Worm (Caenorhabditis elegans) whole organism, mixed stage, embryonic: Measurements from ENCODE around the gene hlh-31.

ENCODE experiments used
- M03D4.4 ChIP-seq: sonication (generic microtip); optimal IDR thresholded peaks from 2 replicates; lab custom pipeline; 2017; ENCODE audit warnings: mild to moderate bottlenecking, missing genetic modification characterization, missing compliant biosample characterization
- bed-3 ChIP-seq: fragments of 200-800 bp; sonication (Bioruptor generic); optimal IDR thresholded peaks from 3 replicates; lab custom pipeline; 2018; ENCODE audit warnings: mild to moderate bottlenecking, missing genetic modification characterization, moderate library complexity, missing compliant biosample characterization
- blmp-1 ChIP-seq: fragments of 150-350 bp; optimal IDR thresholded peaks from 2 replicates; lab custom pipeline; 2014; ENCODE audit warnings: missing biosample characterization, missing genetic modification characterization
- ceh-39 ChIP-seq: fragments of 150-350 bp; optimal IDR thresholded peaks from 2 replicates; lab custom pipeline; 2014; ENCODE audit warnings: missing biosample characterization, missing genetic modification characterization
- ceh-43 ChIP-seq: fragments of 200-800 bp; sonication (Bioruptor generic); optimal IDR thresholded peaks from 2 replicates; lab custom pipeline; 2018; ENCODE audit warnings: mild to moderate bottlenecking, missing genetic modification characterization, moderate library complexity, missing compliant biosample characterization
- ceh-83 ChIP-seq: fragments of 200-800 bp; sonication (Bioruptor generic); optimal IDR thresholded peaks from 2 replicates; lab custom pipeline; 2018; ENCODE audit warnings: mild to moderate bottlenecking, missing genetic modification characterization, missing compliant biosample characterization
- cnd-1 ChIP-seq: fragments of 200-800 bp; sonication (Bioruptor generic); optimal IDR thresholded peaks from 2 replicates; lab custom pipeline; 2018; ENCODE audit warnings: mild to moderate bottlenecking, missing genetic modification characterization, missing compliant biosample characterization
- elt-1 ChIP-seq: sonication (generic microtip); optimal IDR thresholded peaks from 2 replicates; lab custom pipeline; 2017; ENCODE audit warnings: missing genetic modification characterization, mild to moderate bottlenecking, missing compliant biosample characterization, antibody characterized with exemption, moderate library complexity, borderline replicate concordance; ENCODE audit not compliant: insufficient read depth
- elt-3 ChIP-seq: fragments of 150-350 bp; optimal IDR thresholded peaks from 2 replicates; lab custom pipeline; 2014; ENCODE audit warnings: missing biosample characterization, missing genetic modification characterization
- flh-1 ChIP-seq: fragments of 200-800 bp; sonication (Bioruptor generic); optimal IDR thresholded peaks from 2 replicates; lab custom pipeline; 2018; ENCODE audit warnings: mild to moderate bottlenecking, missing genetic modification characterization, moderate library complexity, missing compliant biosample characterization
- ham-2 ChIP-seq: fragments of 200-800 bp; sonication (Bioruptor generic); optimal IDR thresholded peaks from 2 replicates; lab custom pipeline; 2018; ENCODE audit warnings: mild to moderate bottlenecking, missing genetic modification characterization, missing compliant biosample characterization
- hlh-1 ChIP-seq: fragments of 150-350 bp; optimal IDR thresholded peaks from 2 replicates; lab custom pipeline; 2014; ENCODE audit warnings: missing biosample characterization, missing genetic modification reagents, missing genetic modification characterization
- lin-32 ChIP-seq: fragments of 200-800 bp; sonication (Bioruptor generic); optimal IDR thresholded peaks from 2 replicates; lab custom pipeline; 2018; ENCODE audit warnings: mild to moderate bottlenecking, missing genetic modification characterization, missing compliant biosample characterization
- mab-5 ChIP-seq: fragments of 150-350 bp; optimal IDR thresholded peaks from 2 replicates; lab custom pipeline; 2014; ENCODE audit warnings: missing biosample characterization, missing genetic modification characterization
- mep-1 ChIP-seq: fragments of 150-350 bp; optimal IDR thresholded peaks from 2 replicates; lab custom pipeline; 2017; ENCODE audit warnings: missing biosample characterization, missing genetic modification reagents, missing genetic modification characterization, inconsistent platforms
- mls-2 ChIP-seq: sonication (generic microtip); optimal IDR thresholded peaks from 2 replicates; lab custom pipeline; 2016; ENCODE audit warnings: mild to moderate bottlenecking, missing genetic modification characterization, moderate library complexity, missing compliant biosample characterization
- nhr-12 ChIP-seq: fragments of 150-350 bp; optimal IDR thresholded peaks from 2 replicates; lab custom pipeline; 2014; ENCODE audit warnings: missing biosample characterization, missing genetic modification characterization
- nhr-2 ChIP-seq: fragments of 150-350 bp; optimal IDR thresholded peaks from 2 replicates; lab custom pipeline; 2014; ENCODE audit warnings: missing biosample characterization, missing genetic modification characterization
- nhr-237 ChIP-seq: fragments of 150-350 bp; optimal IDR thresholded peaks from 2 replicates; lab custom pipeline; 2014; ENCODE audit warnings: missing biosample characterization, missing genetic modification characterization
- nhr-28 ChIP-seq: fragments of 150-350 bp; optimal IDR thresholded peaks from 2 replicates; lab custom pipeline; 2014; ENCODE audit warnings: missing biosample characterization, missing genetic modification characterization
- nhr-76 ChIP-seq: sonication (generic microtip); optimal IDR thresholded peaks from 2 replicates; lab custom pipeline; 2017; ENCODE audit warnings: missing biosample characterization, missing genetic modification characterization
- pha-4 ChIP-seq: fragments of 150-350 bp; optimal IDR thresholded peaks from 2 replicates; lab custom pipeline; 2018; ENCODE audit warnings: missing biosample characterization, missing genetic modification reagents, missing genetic modification characterization
- sem-2 ChIP-seq: fragments of 200-800 bp; sonication (Bioruptor generic); optimal IDR thresholded peaks from 2 replicates; lab custom pipeline; 2018; ENCODE audit warnings: mild to moderate bottlenecking, missing genetic modification characterization, missing compliant biosample characterization
- snpc-4 ChIP-seq: fragments of 150-350 bp; optimal IDR thresholded peaks from 2 replicates; lab custom pipeline; 2014; ENCODE audit warnings: missing biosample characterization, missing genetic modification characterization
- sptf-1 ChIP-seq: sonication (generic microtip); optimal IDR thresholded peaks from 2 replicates; lab custom pipeline; 2017; ENCODE audit warnings: mild to moderate bottlenecking, missing genetic modification characterization, moderate library complexity, missing compliant biosample characterization
- tbx-8 ChIP-seq: fragments of 200-800 bp; sonication (Bioruptor generic); optimal IDR thresholded peaks from 2 replicates; lab custom pipeline; 2018; ENCODE audit warnings: mild to moderate bottlenecking, missing genetic modification characterization, moderate library complexity, missing compliant biosample characterization
- unc-120 ChIP-seq: sonication (generic microtip); optimal IDR thresholded peaks from 2 replicates; lab custom pipeline; 2017; ENCODE audit warnings: missing genetic modification characterization, missing compliant biosample characterization; ENCODE audit not compliant: poor library complexity, severe bottlenecking
- unc-39 ChIP-seq: fragments of 150-350 bp; optimal IDR thresholded peaks from 2 replicates; lab custom pipeline; 2014; ENCODE audit warnings: missing biosample characterization, missing genetic modification characterization
- unc-62 ChIP-seq: fragments of 150-350 bp; optimal IDR thresholded peaks from 2 replicates; lab custom pipeline; 2014; ENCODE audit warnings: missing biosample characterization, missing genetic modification reagents, missing genetic modification characterization
- zip-8 ChIP-seq: fragments of 150-350 bp; optimal IDR thresholded peaks from 2 replicates; lab custom pipeline; 2014; ENCODE audit warnings: missing biosample characterization, missing genetic modification characterization
- ztf-11 ChIP-seq: fragments of 150-350 bp; optimal IDR thresholded peaks from 2 replicates; lab custom pipeline; 2014; ENCODE audit warnings: missing biosample characterization, missing genetic modification characterization

The hlh-31 gene

ce11 chrIV:16270955-16271354 is 13.5 kb downstream of the hlh-31 start, which contains the start of gene F38C2.4:
Gene F38C2.4 (plus strand): TSS chrIV:16271255.
- no peak for TF ChIP-seq ceh-83 (GFP tag; lab: Kevin White, UChicago)
- TF ChIP-seq ham-2: no peak
- no peak for TF ChIP-seq bed-3 (GFP tag; lab: Kevin White, UChicago)
- TF ChIP-seq blmp-1: no peak
- TF ChIP-seq tbx-8 (GFP tag; lab: Kevin White, UChicago): no peak
- TF ChIP-seq lin-32 (GFP tag; lab: Kevin White, UChicago): no peak
- no peak for TF ChIP-seq nhr-12 (tag; lab: Kevin White, UChicago)
- no peak for TF ChIP-seq sem-2
- TF ChIP-seq mep-1 (tag; lab: Kevin White, UChicago): no peak
- no peak for TF ChIP-seq ztf-11 (tag; lab: Kevin White, UChicago)
- TF ChIP-seq hlh-1 (tag; lab: Kevin White, UChicago): no peak
- no peak for TF ChIP-seq mls-2 (tag; lab: Kevin White, UChicago)
- TF ChIP-seq mab-5 (tag; lab: Kevin White, UChicago): no peak

ce11 chrIV:16277291-16277690 is 19.9 kb downstream of the hlh-31 start, which contains the start of gene F38C2.7:
Gene F38C2.7 (minus strand): TSS chrIV:16277391.
- TF ChIP-seq ceh-83 (GFP tag; lab: Kevin White, UChicago) (no peak), unc-120 (tag; lab: Kevin White, UChicago) (no peak), unc-39 (no peak), pha-4 (tag; lab: Kevin White, UChicago) (no peak), blmp-1 (no peak), lin-32 (GFP tag; lab: Kevin White, UChicago) (no peak), unc-62 (no peak), sptf-1 (tag; lab: Kevin White, UChicago) (no peak), zip-8 (tag; lab: Kevin White, UChicago) (no peak), snpc-4 (tag; lab: Kevin White, UChicago) (no peak), mab-5 (tag; lab: Kevin White, UChicago) (no peak), ceh-39 (tag; lab: Kevin White, UChicago) (no peak), cnd-1 (tag; lab: Kevin White, UChicago) (no peak), hlh-1 (tag; lab: Kevin White, UChicago) (no peak), nhr-2 (no peak)

DNA sequence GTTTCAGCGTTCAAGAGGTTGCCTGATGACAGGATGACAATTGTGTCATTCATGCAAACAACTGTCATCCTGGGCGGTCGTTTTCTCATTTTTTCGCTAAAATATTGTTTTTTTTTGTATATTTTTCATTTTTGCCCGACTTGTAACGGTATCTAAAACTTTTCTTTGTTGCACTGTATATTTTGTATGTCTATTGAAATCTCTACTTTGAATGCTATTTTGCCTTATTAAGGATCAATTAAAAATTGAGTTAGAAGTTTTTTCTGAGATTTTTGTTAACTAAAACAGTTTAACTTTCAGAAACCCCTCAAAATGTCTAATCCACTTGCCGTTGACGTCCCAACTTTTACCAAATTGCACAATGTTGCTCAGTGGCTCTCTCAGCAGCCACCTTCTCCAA is 20.5 kb downstream of the hlh-31 start, which contains the start of gene ccch-2:
ccch-2 (plus strand) TSS at position 301 of the 400 bp plus-strand sequence.
- TF ChIP-seq flh-1 (no peak), lin-32 (GFP tag; lab: Kevin White, UChicago) (no peak), nhr-76 (tag; lab: Kevin White, UChicago) (no peak), bed-3 (GFP tag; lab: Kevin White, UChicago) (no peak), ceh-83 (GFP tag; lab: Kevin White, UChicago) (no peak), mep-1 (tag; lab: Kevin White, UChicago) (no peak), elt-3 (tag; lab: Kevin White, UChicago) (no peak)

DNA sequence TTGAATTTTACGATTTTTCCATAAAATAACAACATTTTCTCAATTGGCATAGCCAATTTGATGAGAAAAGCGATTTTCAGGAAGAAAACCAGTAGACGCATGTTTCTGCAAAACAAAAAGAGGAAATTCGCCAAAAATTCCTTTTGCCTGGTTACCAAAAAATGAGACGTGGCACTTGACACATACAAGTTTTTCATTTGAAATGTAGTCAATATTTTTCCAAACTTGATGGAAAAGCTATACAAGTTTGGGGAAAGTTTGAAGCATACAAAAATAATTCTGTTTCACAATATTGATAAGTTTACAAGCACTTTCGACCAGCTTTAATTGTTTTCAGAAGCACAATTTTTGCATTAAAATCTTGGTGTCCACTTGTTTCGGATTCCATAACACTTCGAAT is 23.2 kb downstream of the hlh-31 start, which contains the start of gene clec-191:
clec-191 (minus strand) TSS at position 101 of the 400 bp plus-strand sequence.
- TF ChIP-seq cnd-1 (tag; lab: Kevin White, UChicago) (no peak), mab-5 (tag; lab: Kevin White, UChicago) (no peak), pha-4 (tag; lab: Kevin White, UChicago) (no peak), nhr-12 (tag; lab: Kevin White, UChicago) (no peak), nhr-28 (tag; lab: Kevin White, UChicago) (no peak), elt-3 (tag; lab: Kevin White, UChicago) (no peak), unc-39 (no peak), ceh-39 (tag; lab: Kevin White, UChicago) (no peak), snpc-4 (tag; lab: Kevin White, UChicago) (no peak), unc-62 (no peak)

DNA sequence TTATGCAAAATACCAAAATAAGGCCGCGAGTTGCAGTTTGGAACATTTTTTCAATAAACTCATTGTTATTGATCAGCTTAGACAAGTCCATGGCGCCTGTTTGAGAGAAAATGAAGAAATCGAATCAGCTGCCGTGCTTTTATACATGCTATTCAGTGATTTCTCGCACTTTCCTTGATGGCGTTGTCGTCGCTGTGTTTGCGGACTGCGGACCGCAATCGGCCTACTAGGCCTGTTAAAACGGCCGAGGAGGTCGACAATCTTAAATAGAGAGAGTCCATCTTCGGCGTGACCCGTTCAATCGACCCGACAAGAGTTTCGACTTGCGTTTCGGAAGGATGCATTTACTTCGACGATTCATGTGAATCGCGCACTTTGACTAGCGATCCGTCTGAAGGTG is 33.3 kb downstream of the hlh-31 start, which contains the start of gene srz-75:
srz-75 (minus strand) TSS at position 101 of the 400 bp plus-strand sequence.
- TF ChIP-seq ham-2: no peak
- no peak for TF ChIP-seq unc-62
- no peak for TF ChIP-seq ceh-43 (GFP tag; lab: Kevin White, UChicago)
- no peak for TF ChIP-seq ceh-39 (tag; lab: Kevin White, UChicago)
- TF ChIP-seq pha-4 (tag; lab: Kevin White, UChicago): no peak
- TF ChIP-seq cnd-1 (tag; lab: Kevin White, UChicago): no peak

DNA sequence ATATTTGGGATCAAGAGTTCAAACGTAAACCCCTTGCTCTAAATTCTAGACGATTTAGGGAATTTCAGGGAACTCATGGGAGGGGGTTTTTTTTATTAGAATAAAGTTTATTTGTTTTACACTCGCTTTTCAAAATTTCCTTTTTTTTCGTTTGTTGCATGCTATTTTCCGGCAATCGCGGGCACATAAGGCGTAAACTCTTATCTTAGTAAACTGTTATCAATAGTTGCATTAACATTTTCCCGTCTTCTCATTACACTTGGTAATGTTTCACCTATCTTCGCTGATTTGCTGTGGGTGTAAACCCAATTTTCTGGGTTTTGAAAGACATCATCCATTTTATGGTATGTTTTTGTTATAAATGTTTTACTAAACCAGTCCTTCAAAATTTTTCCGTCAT is 36.5 kb downstream of the hlh-31 start:
- TF ChIP-seq nhr-28 (tag; lab: Kevin White, UChicago) (no peak), nhr-237 (no peak), mls-2 (tag; lab: Kevin White, UChicago) (no peak), nhr-76 (tag; lab: Kevin White, UChicago) (no peak), elt-1 (tag; lab: Kevin White, UChicago) (no peak), flh-1 (no peak), M03D4.4 (tag; lab: Kevin White, UChicago) (no peak)
